Fruit fly (Drosophila melanogaster) whole organism, prepupa: ENCODE measurements around the gene slam.

Source experiments
- CG10669 ChIP-seq: fragments of 200-800 bp; sonication (Bioruptor generic); optimal IDR thresholded peaks from 3 replicates; lab custom pipeline; 2018; ENCODE audit warnings: missing biosample characterization, mild to moderate bottlenecking, missing genetic modification characterization, moderate library complexity
- CG11902 ChIP-seq: fragments of 200-800 bp; sonication (Bioruptor generic); optimal IDR thresholded peaks from 3 replicates; lab custom pipeline; 2016; ENCODE audit warnings: missing biosample characterization, missing genetic modification characterization
- CG32006 ChIP-seq: fragments of 200-800 bp; sonication (Bioruptor generic); optimal IDR thresholded peaks from 3 replicates; lab custom pipeline; 2017; ENCODE audit warnings: missing biosample characterization, mild to moderate bottlenecking, missing genetic modification characterization
- CG8319 ChIP-seq: fragments of 200-800 bp; sonication (Bioruptor generic); optimal IDR thresholded peaks from 3 replicates; lab custom pipeline; 2016; ENCODE audit warnings: missing biosample characterization, missing genetic modification characterization
- Eip75B ChIP-seq: fragments of 200-800 bp; sonication (Bioruptor generic); optimal IDR thresholded peaks from 3 replicates; lab custom pipeline; 2016; ENCODE audit warnings: missing biosample characterization, missing genetic modification characterization
- Lpt ChIP-seq: fragments of 200-800 bp; sonication (Bioruptor generic); optimal IDR thresholded peaks from 3 replicates; lab custom pipeline; 2016; ENCODE audit warnings: missing biosample characterization, missing genetic modification characterization
- topi ChIP-seq: fragments of 200-800 bp; sonication (Bioruptor generic); optimal IDR thresholded peaks from 3 replicates; lab custom pipeline; 2016; ENCODE audit warnings: missing biosample characterization, missing genetic modification characterization

dm6 chr2L:6351809-6352182 is 20.4 kb upstream of the slam start:
- no peak for TF ChIP-seq topi (GFP tag; lab: Kevin White, UChicago)
- no peak for TF ChIP-seq Lpt (GFP tag; lab: Kevin White, UChicago)
- no peak for TF ChIP-seq CG8319 (GFP tag; lab: Kevin White, UChicago)
- TF ChIP-seq Eip75B (GFP tag; lab: Kevin White, UChicago): no peak
- TF ChIP-seq CG32006 (GFP tag; lab: Kevin White, UChicago): no peak
- no peak for TF ChIP-seq CG10669 (GFP tag; lab: Kevin White, UChicago)
- TF ChIP-seq CG11902 (GFP tag; lab: Kevin White, UChicago): no peak
